Worm (Caenorhabditis elegans) whole organism, early embryonic: ENCODE measurements around the gene slc-25A26.

Experiments used
- B0310.2 ChIP-seq: sonication (generic microtip); optimal IDR thresholded peaks from 2 replicates; lab custom pipeline; 2016; ENCODE audit warnings: mild to moderate bottlenecking, missing genetic modification characterization, missing compliant biosample characterization
- F13C5.2 ChIP-seq: sonication (generic microtip); optimal IDR thresholded peaks from 2 replicates; lab custom pipeline; 2017; ENCODE audit warnings: mild to moderate bottlenecking, missing genetic modification characterization, inconsistent platforms, missing compliant biosample characterization
- aly-1 ChIP-seq: sonication (generic microtip); optimal IDR thresholded peaks from 2 replicates; lab custom pipeline; 2016; ENCODE audit warnings: missing genetic modification characterization, missing compliant biosample characterization
- ama-1 ChIP-seq: fragments of 150-350 bp; optimal IDR thresholded peaks from 2 replicates; lab custom pipeline; 2014
- ceh-13 ChIP-seq: fragments of 200-800 bp; sonication (Bioruptor generic); optimal IDR thresholded peaks from 2 replicates; lab custom pipeline; 2018; ENCODE audit warnings: mild to moderate bottlenecking, missing genetic modification characterization, missing compliant biosample characterization
- ceh-36 ChIP-seq: sonication (generic microtip); optimal IDR thresholded peaks from 2 replicates; lab custom pipeline; 2016; ENCODE audit warnings: missing genetic modification characterization, inconsistent platforms, missing compliant biosample characterization
- ets-7 ChIP-seq: sonication (generic microtip); optimal IDR thresholded peaks from 2 replicates; lab custom pipeline; 2016; ENCODE audit warnings: missing genotype, missing genetic modification characterization, missing compliant biosample characterization
- flt-1 ChIP-seq: fragments of 200-800 bp; sonication (Bioruptor generic); IDR thresholded peaks from 2 replicates; pipeline ENCODE4 v1.3.6; 2022; ENCODE audit warnings: missing genetic modification characterization, missing compliant biosample characterization
- hmbx-1 ChIP-seq: sonication (generic microtip); optimal IDR thresholded peaks from 2 replicates; lab custom pipeline; 2016; ENCODE audit warnings: mild to moderate bottlenecking, missing genetic modification characterization, missing compliant biosample characterization
- hmg-4 ChIP-seq: fragments of 200-800 bp; sonication (Bioruptor generic); optimal IDR thresholded peaks from 2 replicates; lab custom pipeline; 2018; ENCODE audit warnings: mild to moderate bottlenecking, missing genetic modification characterization, missing compliant biosample characterization
- hnd-1 ChIP-seq: sonication (generic microtip); optimal IDR thresholded peaks from 2 replicates; lab custom pipeline; 2016; ENCODE audit warnings: missing genetic modification characterization, missing compliant biosample characterization
- pes-1 ChIP-seq: fragments of 200-800 bp; sonication (Bioruptor generic); IDR thresholded peaks from 2 replicates; pipeline ENCODE4 v1.3.6; 2022; ENCODE audit warnings: missing genetic modification reagents, missing genetic modification characterization, missing compliant biosample characterization
- scrt-1 ChIP-seq: fragments of 200-800 bp; sonication (Bioruptor generic); IDR thresholded peaks from 2 replicates; pipeline ENCODE4 v1.3.6; 2022; ENCODE audit warnings: missing genetic modification characterization, missing compliant biosample characterization
- sea-1 ChIP-seq: fragments of 200-800 bp; sonication (Bioruptor generic); conservative IDR thresholded peaks from 2 replicates; pipeline ENCODE4 v1.3.6; 2022; ENCODE audit warnings: missing genetic modification characterization, missing compliant biosample characterization
- tbx-11 ChIP-seq: fragments of 200-800 bp; sonication (Bioruptor generic); IDR thresholded peaks from 2 replicates; pipeline ENCODE4 v1.3.6; 2022; ENCODE audit warnings: missing genetic modification characterization, missing compliant biosample characterization
- tbx-37 ChIP-seq: fragments of 200-800 bp; sonication (Bioruptor generic); conservative IDR thresholded peaks from 2 replicates; pipeline ENCODE4 v1.3.6; 2022; ENCODE audit warnings: missing genetic modification reagents, missing genetic modification characterization, missing compliant biosample characterization
- tra-4 ChIP-seq: sonication (generic microtip); optimal IDR thresholded peaks from 2 replicates; lab custom pipeline; 2017; ENCODE audit warnings: missing genetic modification characterization, missing compliant biosample characterization

The slc-25A26 gene

ce11 chrIV:8956189-8956588, 25.9 kb downstream of the slc-25A26 start, which contains the start of gene tpra-1:
tpra-1 (plus strand) TSS chrIV:8956489.
- TF ChIP-seq tbx-37 (no peak), hmg-4 (GFP tag; lab: Kevin White, UChicago) (no peak), F13C5.2 (tag; lab: Kevin White, UChicago) (no peak), tra-4 (tag; lab: Kevin White, UChicago) (no peak), pes-1 (GFP tag; lab: Robert Waterston, UW) (no peak), tbx-11 (GFP tag; lab: Robert Waterston, UW) (no peak), B0310.2 (tag; lab: Kevin White, UChicago) (no peak), ceh-36 (tag; lab: Kevin White, UChicago) (no peak), ets-7 (no peak), hmbx-1 (tag; lab: Kevin White, UChicago) (no peak), ceh-13 (GFP tag; lab: Kevin White, UChicago) (no peak), aly-1 (tag; lab: Kevin White, UChicago) (no peak), hnd-1 (tag; lab: Kevin White, UChicago) (no peak), ama-1 (no peak), flt-1 (no peak), scrt-1 (GFP tag; lab: Robert Waterston, UW) (no peak)

- TF ChIP-seq sea-1 (GFP tag; lab: Robert Waterston, UW) (peak; percentile 84), tbx-11 (GFP tag; lab: Robert Waterston, UW) (peak; percentile 82), scrt-1 (GFP tag; lab: Robert Waterston, UW) (peak; percentile 86), pes-1 (GFP tag; lab: Robert Waterston, UW) (peak; percentile 92), tbx-37 (peak; percentile 78), flt-1 (peak; percentile 87)
Observed at ce11 chrIV:8964042-8964441, 33.8 kb downstream of the slc-25A26 start.

- TF ChIP-seq tbx-37 (no peak), aly-1 (tag; lab: Kevin White, UChicago) (no peak), ets-7 (no peak), sea-1 (GFP tag; lab: Robert Waterston, UW) (no peak), ceh-13 (GFP tag; lab: Kevin White, UChicago) (no peak), pes-1 (GFP tag; lab: Robert Waterston, UW) (no peak), scrt-1 (GFP tag; lab: Robert Waterston, UW) (no peak), B0310.2 (tag; lab: Kevin White, UChicago) (no peak), hmg-4 (GFP tag; lab: Kevin White, UChicago) (no peak), tra-4 (tag; lab: Kevin White, UChicago) (no peak), tbx-11 (GFP tag; lab: Robert Waterston, UW) (no peak), ama-1 (no peak), ceh-36 (tag; lab: Kevin White, UChicago) (no peak), hnd-1 (tag; lab: Kevin White, UChicago) (no peak), hmbx-1 (tag; lab: Kevin White, UChicago) (no peak), F13C5.2 (tag; lab: Kevin White, UChicago) (no peak)
Observed at ce11 chrIV:8965883-8966282, 35.6 kb downstream of the slc-25A26 start, which contains the start of gene C53B4.2. C53B4.2 (plus strand) TSS chrIV:8966183.

DNA sequence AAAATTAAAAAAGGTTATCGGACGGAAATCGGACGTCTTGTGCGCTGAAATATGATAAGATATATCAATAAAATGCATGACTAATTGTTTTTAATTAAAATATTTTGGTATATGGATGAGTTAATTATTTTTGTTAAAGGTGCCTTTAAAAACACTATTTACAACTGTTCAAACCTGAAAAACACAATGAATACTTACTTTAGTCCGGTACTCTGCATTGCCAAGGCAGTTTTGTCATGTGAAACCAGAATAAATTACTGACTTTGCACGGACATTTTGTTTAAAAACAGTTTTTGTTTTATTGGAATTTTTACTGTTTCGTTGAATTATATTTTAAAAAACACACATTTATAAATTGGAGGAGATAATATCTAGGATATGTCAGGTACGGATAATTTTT, 37.7 kb downstream of the slc-25A26 start, which contains the start of gene suex-2:
suex-2 (plus strand) TSS at position 301 of the 400 bp plus-strand sequence.
- TF ChIP-seq ceh-13 (GFP tag; lab: Kevin White, UChicago) (no peak), F13C5.2 (tag; lab: Kevin White, UChicago) (no peak), scrt-1 (GFP tag; lab: Robert Waterston, UW) (no peak), tbx-11 (GFP tag; lab: Robert Waterston, UW) (no peak), B0310.2 (tag; lab: Kevin White, UChicago) (no peak)

DNA sequence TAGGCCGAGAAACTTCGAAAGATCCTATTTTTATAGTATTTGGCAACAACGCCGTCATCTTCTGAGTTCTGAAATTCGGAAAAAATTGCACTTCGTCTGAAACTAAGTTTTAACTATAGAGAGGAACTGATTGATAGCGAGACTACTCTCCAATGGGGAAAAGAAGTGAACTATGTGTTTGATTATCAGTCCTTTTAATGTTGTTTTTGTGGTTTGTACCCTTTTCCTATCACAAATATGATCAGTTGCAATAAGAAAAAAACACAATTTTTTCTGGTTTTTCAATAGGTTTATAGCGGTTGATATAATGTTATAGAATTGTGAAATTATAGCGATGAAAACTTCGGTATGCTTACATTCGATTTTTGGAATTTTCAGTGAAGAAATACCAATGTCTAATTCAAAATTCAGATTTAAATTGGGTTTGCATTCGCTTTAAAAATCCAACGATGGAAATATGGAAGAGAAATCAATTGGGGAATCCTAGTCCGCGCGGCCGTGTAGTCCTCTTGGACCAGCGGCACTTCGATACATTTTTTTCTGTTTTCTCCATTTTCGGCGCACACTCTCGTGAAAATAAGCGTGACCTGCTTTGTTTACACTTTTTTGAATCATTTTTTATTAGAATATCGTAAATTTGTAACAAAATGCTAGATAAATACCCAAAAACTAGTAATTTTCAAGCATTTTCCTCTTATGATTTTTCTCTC, 43.2 kb downstream of the slc-25A26 start, which contains the start of gene C53B4.3:
C53B4.3 (minus strand) TSS at position 464 of the 710 bp plus-strand sequence.
- TF ChIP-seq aly-1 (tag; lab: Kevin White, UChicago) (no peak), tbx-37 (peak; percentile 75), pes-1 (GFP tag; lab: Robert Waterston, UW) (0 out of 2 replicates have a peak, but pooled peaks have one; percentile 69)

- TF ChIP-seq hmbx-1 (tag; lab: Kevin White, UChicago) (no peak), F13C5.2 (tag; lab: Kevin White, UChicago) (no peak), ceh-13 (GFP tag; lab: Kevin White, UChicago) (no peak), sea-1 (GFP tag; lab: Robert Waterston, UW) (no peak), flt-1 (no peak), ama-1 (no peak), tra-4 (tag; lab: Kevin White, UChicago) (no peak)
Observed at ce11 chrIV:8974543-8975330, 44.5 kb downstream of the slc-25A26 start.

DNA sequence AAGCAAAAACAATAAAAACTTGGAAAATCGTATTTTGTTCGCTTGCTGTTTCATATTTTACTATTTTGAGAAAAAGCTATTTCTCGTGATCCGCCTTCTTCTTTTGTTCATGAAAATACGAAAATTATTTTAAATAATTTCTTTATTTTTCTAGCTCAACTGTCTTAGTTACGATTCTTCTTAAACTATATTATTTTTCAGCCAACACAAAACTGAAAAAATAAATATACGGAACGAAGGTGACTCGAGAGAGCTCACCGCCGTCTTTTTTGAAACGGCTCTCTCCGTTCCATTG, 45.0 kb downstream of the slc-25A26 start, which contains the start of gene pdzd-8:
pdzd-8 (plus strand) TSS at position 196 of the 295 bp plus-strand sequence.
- TF ChIP-seq F13C5.2 (tag; lab: Kevin White, UChicago) (no peak), hmg-4 (GFP tag; lab: Kevin White, UChicago) (no peak), aly-1 (tag; lab: Kevin White, UChicago) (no peak), tra-4 (tag; lab: Kevin White, UChicago) (no peak), hnd-1 (tag; lab: Kevin White, UChicago) (no peak), pes-1 (GFP tag; lab: Robert Waterston, UW) (no peak), tbx-37 (no peak), flt-1 (no peak), scrt-1 (GFP tag; lab: Robert Waterston, UW) (no peak), tbx-11 (GFP tag; lab: Robert Waterston, UW) (no peak), hmbx-1 (tag; lab: Kevin White, UChicago) (no peak), ceh-13 (GFP tag; lab: Kevin White, UChicago) (no peak), ets-7 (no peak), ama-1 (no peak)
